Fruit fly (Drosophila melanogaster) whole organism, adult: ENCODE data around the gene Cpr67Fb.

Source experiments
- CG11617 ChIP-seq: fragments of 200-800 bp; sonication (Bioruptor generic); optimal IDR thresholded peaks from 2 replicates; lab custom pipeline; 2017; ENCODE audit warnings: mild to moderate bottlenecking, missing biosample characterization, missing genetic modification reagents, missing genetic modification characterization
- CG12768 ChIP-seq: fragments of 200-800 bp; sonication (Bioruptor generic); optimal IDR thresholded peaks from 2 replicates; lab custom pipeline; 2017; ENCODE audit warnings: missing biosample characterization, missing genetic modification characterization, mild to moderate bottlenecking, moderate library complexity, missing genetic modification reagents
- CG14711 ChIP-seq: fragments of 200-800 bp; sonication (Bioruptor generic); optimal IDR thresholded peaks from 2 replicates; lab custom pipeline; 2018; ENCODE audit warnings: missing biosample characterization, mild to moderate bottlenecking, missing genetic modification characterization, moderate library complexity
- CG1620 ChIP-seq: fragments of 200-800 bp; sonication (Bioruptor generic); optimal IDR thresholded peaks from 2 replicates; lab custom pipeline; 2016; ENCODE audit warnings: missing biosample characterization, missing genetic modification characterization
- CG33017 ChIP-seq: fragments of 200-800 bp; sonication (Bioruptor generic); optimal IDR thresholded peaks from 2 replicates; lab custom pipeline; 2018; ENCODE audit warnings: missing biosample characterization, mild to moderate bottlenecking, missing genetic modification characterization, moderate library complexity
- CG5204 ChIP-seq: fragments of 200-800 bp; sonication (Bioruptor generic); optimal IDR thresholded peaks from 2 replicates; lab custom pipeline; 2016; ENCODE audit warnings: missing biosample characterization, missing genetic modification characterization
- CG7045 ChIP-seq: fragments of 200-800 bp; sonication (Bioruptor generic); optimal IDR thresholded peaks from 2 replicates; lab custom pipeline; 2017; ENCODE audit warnings: missing biosample characterization, mild to moderate bottlenecking, missing genetic modification characterization
- CG7101 ChIP-seq: fragments of 200-800 bp; sonication (Bioruptor generic); optimal IDR thresholded peaks from 2 replicates; lab custom pipeline; 2018; ENCODE audit warnings: missing biosample characterization, mild to moderate bottlenecking, missing genetic modification characterization, moderate library complexity
- Clk ChIP-seq: fragments of 200-800 bp; sonication (Bioruptor generic); optimal IDR thresholded peaks from 2 replicates; lab custom pipeline; 2017; ENCODE audit warnings: missing biosample characterization, missing genetic modification characterization
- Crg-1 ChIP-seq: fragments of 200-800 bp; sonication (Bioruptor generic); optimal IDR thresholded peaks from 2 replicates; lab custom pipeline; 2016; ENCODE audit warnings: missing biosample characterization, missing genetic modification characterization
- Hr96 ChIP-seq: fragments of 200-800 bp; sonication (Bioruptor generic); optimal IDR thresholded peaks from 2 replicates; lab custom pipeline; 2016; ENCODE audit warnings: missing biosample characterization, missing genetic modification characterization
- Mnt ChIP-seq: fragments of 200-800 bp; sonication (Bioruptor generic); optimal IDR thresholded peaks from 2 replicates; lab custom pipeline; 2016; ENCODE audit warnings: missing biosample characterization, mild to moderate bottlenecking, missing genetic modification characterization
- bab1 ChIP-seq: fragments of 200-800 bp; sonication (Bioruptor generic); optimal IDR thresholded peaks from 3 replicates; lab custom pipeline; 2019; ENCODE audit warnings: missing biosample characterization, mild to moderate bottlenecking, missing genetic modification characterization, moderate library complexity
- cic ChIP-seq: fragments of 200-800 bp; sonication (Bioruptor generic); optimal IDR thresholded peaks from 2 replicates; lab custom pipeline; 2017; ENCODE audit warnings: missing biosample characterization, mild to moderate bottlenecking, missing genetic modification characterization, moderate library complexity
- cnc ChIP-seq, 2 experiments: fragments of >200 bp; optimal IDR thresholded peaks; 2 replicates each; lab custom pipeline; 2017
- kay ChIP-seq: fragments of 200-800 bp; sonication (Bioruptor generic); peaks from one replicate; lab custom pipeline; 2016; ENCODE audit warnings: missing biosample characterization, missing genetic modification characterization, borderline replicate concordance
- ovo ChIP-seq: fragments of 200-800 bp; sonication (Bioruptor generic); optimal IDR thresholded peaks from 2 replicates; lab custom pipeline; 2016; ENCODE audit warnings: missing biosample characterization, missing genetic modification characterization
- pad ChIP-seq: fragments of 200-800 bp; sonication (Bioruptor generic); optimal IDR thresholded peaks from 3 replicates; lab custom pipeline; 2017; ENCODE audit warnings: missing biosample characterization, missing genetic modification characterization, mild to moderate bottlenecking, moderate library complexity, missing genetic modification reagents
- tj ChIP-seq: fragments of 200-800 bp; sonication (Bioruptor generic); optimal IDR thresholded peaks from 3 replicates; lab custom pipeline; 2017; ENCODE audit warnings: missing biosample characterization, mild to moderate bottlenecking, missing genetic modification characterization, moderate library complexity
- toe ChIP-seq: fragments of 200-800 bp; sonication (Bioruptor generic); optimal IDR thresholded peaks from 2 replicates; lab custom pipeline; 2016; ENCODE audit warnings: missing biosample characterization, missing genetic modification characterization

The Cpr67Fb gene

dm6 chr3L:10882336-10883040, 11.5 kb upstream of the Cpr67Fb start, which contains the start of the genes CG6409 and galla-2:
TSS of gene CG6409 (minus strand) at chr3L:10882386.
TSS of gene galla-2 (plus strand) at chr3L:10882890.
- TF ChIP-seq CG7101 (tag; lab: Kevin White, UChicago) (no peak), kay (peak; percentile 17)

DNA sequence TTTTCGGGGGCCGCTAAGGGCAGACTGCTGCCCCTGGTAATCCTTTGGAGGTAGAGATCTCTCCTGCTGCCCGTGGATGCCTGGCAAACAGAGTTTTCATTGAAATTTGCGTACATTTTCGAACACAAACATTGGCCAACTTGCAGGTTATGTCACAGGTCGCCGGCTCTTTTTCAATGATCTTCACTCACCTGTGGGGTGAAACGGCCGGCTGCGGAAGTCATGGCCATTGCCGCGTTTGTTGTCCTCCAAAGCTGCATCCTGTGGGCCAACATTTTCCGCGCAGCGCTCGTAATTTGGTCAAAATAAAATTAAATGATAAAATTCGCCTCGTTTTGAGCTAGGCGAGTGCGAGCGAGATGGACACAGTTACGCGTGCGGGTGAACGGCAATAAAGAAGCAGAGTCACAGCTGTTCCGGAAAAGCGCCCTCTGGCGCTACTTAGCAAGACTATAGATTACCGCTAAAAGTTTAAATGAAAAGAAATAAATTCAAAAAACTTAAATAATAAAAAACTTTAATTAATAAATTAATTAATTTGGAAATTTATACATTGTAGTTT, 8.2 kb upstream of the Cpr67Fb start:
- TF ChIP-seq bab1 (GFP tag; lab: Kevin White, UChicago) (peak; percentile 21), toe (GFP tag; lab: Kevin White, UChicago) (no peak), CG12768 (no peak), CG5204 (GFP tag; lab: Kevin White, UChicago) (no peak), kay (no peak)

- TF ChIP-seq Hr96 (GFP tag; lab: Kevin White, UChicago), result no peak
- no peak for TF ChIP-seq cic (GFP tag; lab: Kevin White, UChicago)
- TF ChIP-seq CG11617 (GFP tag; lab: Kevin White, UChicago), result no peak
- no peak for TF ChIP-seq Mnt (GFP tag; lab: Kevin White, UChicago)
- no peak for TF ChIP-seq pad (GFP tag; lab: Kevin White, UChicago)
- TF ChIP-seq toe (GFP tag; lab: Kevin White, UChicago), result no peak
- TF ChIP-seq bab1 (GFP tag; lab: Kevin White, UChicago), result no peak
- TF ChIP-seq Clk (GFP tag; lab: Kevin White, UChicago), result no peak
- no peak for TF ChIP-seq CG7045 (GFP tag; lab: Kevin White, UChicago)
- TF ChIP-seq CG33017 (tag; lab: Kevin White, UChicago), result no peak
- TF ChIP-seq Crg-1 (GFP tag; lab: Kevin White, UChicago), result no peak
- TF ChIP-seq cnc (optimal IDR thresholded peaks at IDR 0.05; lab: Kevin White, UChicago), result no peak
Measured at dm6 chr3L:10886371-10886770, 7.6 kb upstream of the Cpr67Fb start, which contains the start of gene OXA1L. TSS of gene OXA1L (minus strand) at chr3L:10886471.

DNA sequence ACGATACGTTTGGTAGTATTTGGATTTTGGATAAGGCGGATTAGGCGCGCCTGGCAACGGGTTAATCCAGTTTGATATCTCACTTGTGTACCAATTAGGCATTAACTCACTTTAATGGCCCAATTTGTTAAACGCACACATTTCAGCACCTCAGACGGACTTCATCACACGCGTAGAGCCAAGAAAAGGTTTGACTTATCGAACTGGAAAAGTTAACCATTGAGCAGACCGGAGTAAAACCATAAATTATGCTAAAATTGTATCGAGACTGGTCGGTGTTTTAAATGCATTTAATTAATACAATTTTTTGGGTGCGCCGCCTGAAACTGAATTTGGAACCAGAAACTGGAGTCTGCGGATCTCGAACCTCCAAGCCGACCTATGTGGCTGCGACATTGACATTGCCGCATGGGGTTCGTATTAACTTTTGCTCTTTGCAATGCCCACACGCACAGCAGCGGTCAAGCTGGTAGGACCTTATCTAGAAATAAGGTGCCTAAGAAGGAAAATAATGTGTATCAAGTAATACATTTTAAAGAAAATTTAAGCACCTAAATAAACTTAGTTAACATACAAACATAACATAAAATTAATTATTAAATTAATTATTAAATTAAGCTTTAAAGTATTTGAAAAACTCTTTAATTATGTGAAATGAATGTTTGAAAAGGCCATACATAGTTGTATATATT, 4.8 kb upstream of the Cpr67Fb start:
- TF ChIP-seq cnc (optimal IDR thresholded peaks at IDR 0.05; lab: Kevin White, UChicago) (no peak), cic (GFP tag; lab: Kevin White, UChicago) (no peak), CG11617 (GFP tag; lab: Kevin White, UChicago) (no peak), Clk (GFP tag; lab: Kevin White, UChicago) (no peak), pad (GFP tag; lab: Kevin White, UChicago) (no peak), Hr96 (GFP tag; lab: Kevin White, UChicago) (no peak), CG33017 (tag; lab: Kevin White, UChicago) (no peak), CG14711 (tag; lab: Kevin White, UChicago) (no peak), CG7045 (GFP tag; lab: Kevin White, UChicago) (no peak), Mnt (GFP tag; lab: Kevin White, UChicago) (no peak), CG5204 (GFP tag; lab: Kevin White, UChicago) (no peak), tj (GFP tag; lab: Kevin White, UChicago) (no peak), CG7101 (tag; lab: Kevin White, UChicago) (no peak), bab1 (GFP tag; lab: Kevin White, UChicago) (no peak), ovo (GFP tag; lab: Kevin White, UChicago) (no peak), Crg-1 (GFP tag; lab: Kevin White, UChicago) (no peak), CG12768 (no peak)

- no peak for TF ChIP-seq tj (GFP tag; lab: Kevin White, UChicago)
- no peak for TF ChIP-seq CG33017 (tag; lab: Kevin White, UChicago)
- no peak for TF ChIP-seq pad (GFP tag; lab: Kevin White, UChicago)
- TF ChIP-seq Mnt (GFP tag; lab: Kevin White, UChicago), result no peak
- no peak for TF ChIP-seq CG5204 (GFP tag; lab: Kevin White, UChicago)
- no peak for TF ChIP-seq cic (GFP tag; lab: Kevin White, UChicago)
- TF ChIP-seq CG14711 (tag; lab: Kevin White, UChicago), result no peak
- TF ChIP-seq toe (GFP tag; lab: Kevin White, UChicago), result no peak
- TF ChIP-seq Crg-1 (GFP tag; lab: Kevin White, UChicago), result no peak
- no peak for TF ChIP-seq CG11617 (GFP tag; lab: Kevin White, UChicago)
- no peak for TF ChIP-seq bab1 (GFP tag; lab: Kevin White, UChicago)
- TF ChIP-seq Hr96 (GFP tag; lab: Kevin White, UChicago), result no peak
- no peak for TF ChIP-seq CG12768
- no peak for TF ChIP-seq CG7101 (tag; lab: Kevin White, UChicago)
- TF ChIP-seq CG1620 (GFP tag; lab: Kevin White, UChicago), result no peak
- no peak for TF ChIP-seq Clk (GFP tag; lab: Kevin White, UChicago)
- TF ChIP-seq ovo (GFP tag; lab: Kevin White, UChicago), result no peak
- no peak for TF ChIP-seq CG7045 (GFP tag; lab: Kevin White, UChicago)
- TF ChIP-seq cnc (optimal IDR thresholded peaks at IDR 0.05; lab: Kevin White, UChicago), result no peak
Measured at dm6 chr3L:10889692-10890089, 4.3 kb upstream of the Cpr67Fb start, which contains the start of gene Cpr67Fa1. TSS of gene Cpr67Fa1 (plus strand) at chr3L:10889990.
